Worm (Caenorhabditis elegans): Measurements from ENCODE around the gene str-221.

Gene str-221

ce11 chrV:1643886-1644285, 3.8 kb downstream of the str-221 start, which contains the start of gene alh-2:
TSS of gene alh-2 (plus strand) at chrV:1644169.
- TF ChIP-seq elt-2 (tag; optimal IDR thresholded peaks at IDR 0.05), result no peak
- no peak for TF ChIP-seq sup-37 (GFP tag; optimal IDR thresholded peaks at IDR 0.05)
- no peak for TF ChIP-seq egl-27 (tag; optimal IDR thresholded peaks at IDR 0.05)
- TF ChIP-seq sptf-1 (tag; optimal IDR thresholded peaks at IDR 0.05), result no peak
- TF ChIP-seq grh-1 (GFP tag; IDR thresholded peaks at IDR 0.05), result no peak
- TF ChIP-seq lin-14 (GFP tag; optimal IDR thresholded peaks at IDR 0.05), result no peak
- TF ChIP-seq mab-9 (GFP tag; IDR thresholded peaks at IDR 0.05), result no peak
- no peak for TF ChIP-seq aha-1 (tag; optimal IDR thresholded peaks at IDR 0.05)

ce11 chrV:1648000-1648399, 7.9 kb downstream of the str-221 start, which contains the start of gene irld-45:
TSS of gene irld-45 (plus strand) at chrV:1648300.
- TF ChIP-seq nhr-71 (tag; optimal IDR thresholded peaks at IDR 0.05), result no peak
- TF ChIP-seq isw-1 (GFP tag; IDR thresholded peaks at IDR 0.05), result no peak
- no peak for TF ChIP-seq snpc-4 (tag; optimal IDR thresholded peaks at IDR 0.05)
- no peak for TF ChIP-seq grh-1 (GFP tag; IDR thresholded peaks at IDR 0.05)
- no peak for TF ChIP-seq tlp-1 (tag; optimal IDR thresholded peaks at IDR 0.05)

DNA sequence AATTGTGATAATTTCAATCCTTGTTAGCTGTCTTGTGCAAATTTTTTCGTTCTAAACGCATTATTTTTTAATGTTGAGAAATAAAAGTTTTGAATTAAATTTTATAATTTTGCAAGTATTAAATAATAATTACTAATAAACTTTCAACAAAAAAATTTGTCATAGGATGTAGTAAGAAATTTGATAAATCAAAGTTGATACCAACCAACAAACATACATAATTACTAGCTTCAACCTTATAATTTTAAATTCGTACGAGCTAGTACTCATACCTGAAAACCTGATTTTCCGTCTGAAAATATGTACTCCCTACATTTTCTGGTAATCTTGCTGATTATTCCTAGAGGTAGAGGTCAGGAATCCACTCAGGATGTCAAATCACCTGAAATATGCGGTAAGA, 10.9 kb downstream of the str-221 start, which contains the start of gene irld-44:
Gene irld-44, plus strand, starts transcription at position 301 of the 400 bp plus-strand sequence.
- no peak for TF ChIP-seq vab-15 (tag; optimal IDR thresholded peaks at IDR 0.05)
- TF ChIP-seq lsy-2 (tag; optimal IDR thresholded peaks at IDR 0.05), result no peak
- TF ChIP-seq egl-13 (tag; optimal IDR thresholded peaks at IDR 0.05), result no peak
- no peak for TF ChIP-seq ceh-90 (tag; optimal IDR thresholded peaks at IDR 0.05)
- TF ChIP-seq efl-3 (GFP tag; optimal IDR thresholded peaks at IDR 0.05), result no peak
- no peak for TF ChIP-seq alr-1 (tag; optimal IDR thresholded peaks at IDR 0.05; ENCODE audit: borderline replicate concordance)
- no peak for TF ChIP-seq snu-23 (GFP tag; optimal IDR thresholded peaks at IDR 0.05)
- no peak for TF ChIP-seq tlp-1 (tag; optimal IDR thresholded peaks at IDR 0.05)
- TF ChIP-seq ceh-88 (GFP tag; IDR thresholded peaks at IDR 0.05), result no peak
- TF ChIP-seq nhr-76 (tag; optimal IDR thresholded peaks at IDR 0.05), result no peak
- no peak for TF ChIP-seq nhr-12 (tag; optimal IDR thresholded peaks at IDR 0.05)
- no peak for TF ChIP-seq fkh-10 (GFP tag; optimal IDR thresholded peaks at IDR 0.05)
- TF ChIP-seq unc-86 (tag; optimal IDR thresholded peaks at IDR 0.05), result no peak
- no peak for TF ChIP-seq swsn-7 (tag; optimal IDR thresholded peaks at IDR 0.05)
- TF ChIP-seq zag-1 (tag; optimal IDR thresholded peaks at IDR 0.05), result no peak
- TF ChIP-seq mef-2 (tag; optimal IDR thresholded peaks at IDR 0.05), result no peak

DNA sequence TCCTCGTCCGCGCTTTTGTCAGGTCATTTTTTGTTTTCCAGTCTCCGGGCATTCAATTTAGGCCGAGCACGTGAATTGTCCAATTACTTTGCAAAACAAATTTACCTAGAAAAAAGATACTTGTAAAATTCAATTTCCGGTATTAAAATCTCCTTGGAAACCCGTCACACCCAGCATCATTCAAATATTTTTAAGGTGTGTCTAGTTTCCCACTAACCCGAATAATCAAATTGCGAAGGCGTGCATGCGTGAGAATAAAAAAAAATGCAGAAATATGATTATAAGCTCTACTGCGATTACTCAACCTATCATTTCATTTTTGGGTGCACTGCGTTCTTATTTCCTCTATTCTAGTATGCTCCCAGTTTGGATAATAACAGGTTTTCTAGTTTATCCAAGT, 14.7 kb downstream of the str-221 start, which contains the start of gene irld-11:
Gene irld-11, plus strand, starts transcription at position 301 of the 400 bp plus-strand sequence.
- TF ChIP-seq nhr-20 (tag; optimal IDR thresholded peaks at IDR 0.05), result peak; percentile 32
- no peak for TF ChIP-seq mep-1 (tag; optimal IDR thresholded peaks at IDR 0.05)
- TF ChIP-seq fkh-8 (tag; optimal IDR thresholded peaks at IDR 0.05), result peak; percentile 82

- TF ChIP-seq vab-15 (tag; optimal IDR thresholded peaks at IDR 0.05) (no peak), dsc-1 (tag; optimal IDR thresholded peaks at IDR 0.05) (no peak), efl-1 (optimal IDR thresholded peaks at IDR 0.05) (no peak), efl-1 (GFP tag; optimal IDR thresholded peaks at IDR 0.05 in 1 of 2) (no peak), lir-3 (tag; optimal IDR thresholded peaks at IDR 0.05; ENCODE audit: poor library complexity) (no peak), ets-5 (GFP tag; IDR thresholded peaks at IDR 0.05) (no peak), lin-13 (GFP tag; optimal IDR thresholded peaks at IDR 0.05) (no peak), swsn-7 (tag; optimal IDR thresholded peaks at IDR 0.05) (no peak), isw-1 (GFP tag; IDR thresholded peaks at IDR 0.05) (no peak), nhr-11 (tag; optimal IDR thresholded peaks at IDR 0.05) (no peak), tbx-2 (tag; optimal IDR thresholded peaks at IDR 0.05) (no peak), zip-4 (GFP tag; optimal IDR thresholded peaks at IDR 0.05) (no peak), mab-9 (GFP tag; IDR thresholded peaks at IDR 0.05) (no peak), unc-98 (GFP tag; IDR thresholded peaks at IDR 0.05) (no peak), lin-35 (GFP tag; optimal IDR thresholded peaks at IDR 0.05) (no peak)
These were observed 22.2 kb downstream of the str-221 start, which contains the start of gene irld-40 for ce11 chrV:1662270-1662669. TSS of gene irld-40 (plus strand) at chrV:1662570.
